Fruit fly (Drosophila melanogaster) whole organism, prepupa: ENCODE data around the gene CG34325.

Experiments
- Blimp-1 ChIP-seq: fragments of 200-800 bp; sonication (Bioruptor generic); optimal IDR thresholded peaks from 3 replicates; lab custom pipeline; 2017; ENCODE audit warnings: missing biosample characterization, missing genetic modification characterization, mild to moderate bottlenecking, moderate library complexity, missing genetic modification reagents
- CG16779 ChIP-seq: fragments of 200-800 bp; sonication (Bioruptor generic); optimal IDR thresholded peaks from 3 replicates; lab custom pipeline; 2017; ENCODE audit warnings: missing biosample characterization, mild to moderate bottlenecking, missing genetic modification characterization
- CG8119 ChIP-seq: fragments of 200-800 bp; sonication (Bioruptor generic); IDR thresholded peaks from 3 replicates; pipeline ENCODE4 v1.3.6; 2022; ENCODE audit warnings: missing biosample characterization, missing genetic modification characterization
- CG9139 ChIP-seq: fragments of 200-800 bp; sonication (Bioruptor generic); optimal IDR thresholded peaks from 3 replicates; lab custom pipeline; 2017; ENCODE audit warnings: missing biosample characterization, mild to moderate bottlenecking, missing genetic modification characterization
- Hr4 ChIP-seq: fragments of 200-800 bp; sonication (Bioruptor generic); optimal IDR thresholded peaks from 3 replicates; lab custom pipeline; 2016; ENCODE audit warnings: missing biosample characterization, missing genetic modification characterization
- OdsH ChIP-seq: fragments of 200-800 bp; sonication (Bioruptor generic); optimal IDR thresholded peaks from 3 replicates; lab custom pipeline; 2016; ENCODE audit warnings: missing biosample characterization, missing genetic modification characterization
- cyc ChIP-seq: fragments of 200-800 bp; sonication (Bioruptor generic); optimal IDR thresholded peaks from 3 replicates; lab custom pipeline; 2016; ENCODE audit warnings: missing biosample characterization, missing genetic modification characterization
- dac ChIP-seq: fragments of 200-800 bp; sonication (Bioruptor generic); optimal IDR thresholded peaks from 2 replicates; lab custom pipeline; 2017; ENCODE audit warnings: missing biosample characterization, mild to moderate bottlenecking, missing genetic modification characterization
- eg ChIP-seq: fragments of 200-800 bp; sonication (Bioruptor generic); IDR thresholded peaks from 3 replicates; pipeline ENCODE4 v1.3.6; 2022; ENCODE audit warnings: missing biosample characterization, missing genetic modification characterization
- esn ChIP-seq: fragments of 200-800 bp; sonication (Bioruptor generic); optimal IDR thresholded peaks from 2 replicates; lab custom pipeline; 2016; ENCODE audit warnings: missing biosample characterization, mild to moderate bottlenecking, missing genetic modification characterization, moderate library complexity

DNA sequence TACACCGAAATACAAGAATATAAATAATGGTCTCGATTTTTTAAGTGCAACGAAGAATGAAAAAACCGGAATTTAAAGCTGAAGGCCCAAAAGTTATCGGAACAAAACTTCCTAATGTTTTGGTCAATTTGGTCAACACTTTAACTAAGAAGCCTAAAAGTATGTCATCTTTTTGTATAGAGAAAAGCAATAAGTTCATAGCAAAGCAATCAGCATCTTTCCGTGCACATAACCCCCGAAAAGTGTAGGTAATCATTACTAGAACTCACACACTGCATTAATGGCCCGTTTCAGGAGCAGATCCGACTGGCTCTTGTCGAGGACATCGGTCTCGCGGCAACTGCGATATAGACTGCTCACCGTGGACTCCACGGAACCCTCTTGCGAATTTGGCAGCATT lies 23.1 kb upstream of the CG34325 start:
- no peak for TF ChIP-seq esn (GFP tag; lab: Kevin White, UChicago)
- no peak for TF ChIP-seq Blimp-1 (GFP tag; lab: Kevin White, UChicago)
- no peak for TF ChIP-seq eg
- no peak for TF ChIP-seq dac (GFP tag; lab: Kevin White, UChicago)
- no peak for TF ChIP-seq OdsH (GFP tag; lab: Kevin White, UChicago)
- no peak for TF ChIP-seq CG16779 (tag; lab: Kevin White, UChicago)
- no peak for TF ChIP-seq cyc (GFP tag; lab: Kevin White, UChicago)
- no peak for TF ChIP-seq Hr4
- no peak for TF ChIP-seq CG9139
- no peak for TF ChIP-seq CG8119
